Worm (Caenorhabditis elegans): ENCODE results near the gene ZC190.2.

- no peak for TF ChIP-seq ama-1 (optimal IDR thresholded peaks at IDR 0.05)
- TF ChIP-seq B0310.2 (tag; optimal IDR thresholded peaks at IDR 0.05), result no peak
- no peak for TF ChIP-seq ets-7 (tag; optimal IDR thresholded peaks at IDR 0.05)
- TF ChIP-seq tbx-37 (GFP tag; conservative IDR thresholded peaks at IDR 0.05), result no peak
- TF ChIP-seq hnd-1 (tag; optimal IDR thresholded peaks at IDR 0.05), result no peak
- no peak for TF ChIP-seq ceh-36 (tag; optimal IDR thresholded peaks at IDR 0.05)
- no peak for TF ChIP-seq scrt-1 (GFP tag; IDR thresholded peaks at IDR 0.05)
- no peak for TF ChIP-seq aly-1 (tag; optimal IDR thresholded peaks at IDR 0.05)
- no peak for TF ChIP-seq tbx-11 (GFP tag; IDR thresholded peaks at IDR 0.05)
Measured at ce11 chrV:8681050-8681449, at the start of gene ZC190.2.

Data from whole organism, early embryonic.